Fruit fly (Drosophila melanogaster) whole organism, embryonic: Measurements from ENCODE around the gene CG43078.
A peak's percentile ranks its signal among the peaks of the same experiment; 100 is the strongest.

Experiments
- Atf3 ChIP-seq: fragments of 200-800 bp; sonication (Bioruptor generic); optimal IDR thresholded peaks from 3 replicates; lab custom pipeline; 2016; ENCODE audit warnings: missing biosample characterization, missing genetic modification characterization
- Atf6 ChIP-seq: fragments of 200-800 bp; sonication (Bioruptor generic); IDR thresholded peaks from 2 replicates; pipeline ENCODE4 v1.3.6; 2022; ENCODE audit warnings: missing biosample characterization, missing genetic modification characterization
- CG10979 ChIP-seq: fragments of 200-800 bp; sonication (Bioruptor generic); optimal IDR thresholded peaks from 2 replicates; lab custom pipeline; 2018; ENCODE audit warnings: missing biosample characterization, mild to moderate bottlenecking, missing genetic modification characterization, moderate library complexity
- CG12071 ChIP-seq: fragments of 200-800 bp; sonication (Bioruptor generic); optimal IDR thresholded peaks from 3 replicates; lab custom pipeline; 2018; ENCODE audit warnings: missing biosample characterization, mild to moderate bottlenecking, missing genetic modification characterization
- CG13123 ChIP-seq: fragments of 200-800 bp; sonication (Bioruptor generic); optimal IDR thresholded peaks from 2 replicates; lab custom pipeline; 2016; ENCODE audit warnings: missing biosample characterization, missing genetic modification characterization
- CG13894 ChIP-seq: fragments of 200-800 bp; sonication (Bioruptor generic); optimal IDR thresholded peaks from 3 replicates; lab custom pipeline; 2018; ENCODE audit warnings: missing biosample characterization, mild to moderate bottlenecking, missing genetic modification characterization, moderate library complexity
- CG14014 ChIP-seq: fragments of 200-800 bp; sonication (Bioruptor generic); IDR thresholded peaks from 2 replicates; pipeline ENCODE4 v1.3.6; 2022; ENCODE audit warnings: missing biosample characterization, missing genetic modification characterization
- CG1792 ChIP-seq: fragments of 200-800 bp; sonication (Bioruptor generic); optimal IDR thresholded peaks from 2 replicates; lab custom pipeline; 2016; ENCODE audit warnings: missing biosample characterization, missing genetic modification characterization
- CG18476 ChIP-seq: fragments of 200-800 bp; sonication (Bioruptor generic); optimal IDR thresholded peaks from 2 replicates; lab custom pipeline; 2016; ENCODE audit warnings: missing biosample characterization, mild to moderate bottlenecking, missing genetic modification characterization
- CG2875 ChIP-seq: fragments of 200-800 bp; sonication (Bioruptor generic); optimal IDR thresholded peaks from 2 replicates; lab custom pipeline; 2017; ENCODE audit warnings: missing biosample characterization, mild to moderate bottlenecking, missing genetic modification characterization, missing genetic modification reagents
- CG31388 ChIP-seq: fragments of 200-800 bp; sonication (Bioruptor generic); optimal IDR thresholded peaks from 2 replicates; lab custom pipeline; 2016; ENCODE audit warnings: missing biosample characterization, missing genetic modification characterization
- CG34422 ChIP-seq: fragments of 200-800 bp; sonication (Bioruptor generic); IDR thresholded peaks from 3 replicates; pipeline ENCODE4 v1.3.6; 2022; ENCODE audit warnings: missing biosample characterization, missing genetic modification characterization
- CG3847 ChIP-seq: fragments of 200-800 bp; sonication (Bioruptor generic); IDR thresholded peaks from 2 replicates; pipeline ENCODE4 v1.3.6; 2022; ENCODE audit warnings: missing biosample characterization, missing genetic modification characterization
- CG4424 ChIP-seq: fragments of 200-800 bp; sonication (Bioruptor generic); optimal IDR thresholded peaks from 3 replicates; lab custom pipeline; 2016; ENCODE audit warnings: missing biosample characterization, missing genetic modification characterization
- CG5245 ChIP-seq: fragments of 200-800 bp; sonication (Bioruptor generic); optimal IDR thresholded peaks from 3 replicates; lab custom pipeline; 2016; ENCODE audit warnings: missing biosample characterization, missing genetic modification characterization
- CG7271 ChIP-seq: fragments of 200-800 bp; sonication (Bioruptor generic); optimal IDR thresholded peaks from 2 replicates; lab custom pipeline; 2018; ENCODE audit warnings: missing biosample characterization, mild to moderate bottlenecking, missing genetic modification characterization, moderate library complexity
- CG7372 ChIP-seq: fragments of 200-800 bp; sonication (Bioruptor generic); IDR thresholded peaks from 2 replicates; pipeline ENCODE4 v1.3.6; 2022; ENCODE audit warnings: missing biosample characterization, missing genetic modification characterization
- CG7745 ChIP-seq: fragments of 200-800 bp; sonication (Bioruptor generic); optimal IDR thresholded peaks from 2 replicates; lab custom pipeline; 2018; ENCODE audit warnings: missing biosample characterization, mild to moderate bottlenecking, missing genetic modification characterization, moderate library complexity
- CG9876 ChIP-seq: fragments of 200-800 bp; sonication (Bioruptor generic); optimal IDR thresholded peaks from 2 replicates; lab custom pipeline; 2016; ENCODE audit warnings: missing biosample characterization, missing genetic modification characterization
- CrebB ChIP-seq: fragments of 200-800 bp; sonication (Bioruptor generic); optimal IDR thresholded peaks from 3 replicates; lab custom pipeline; 2018; ENCODE audit warnings: missing biosample characterization, mild to moderate bottlenecking, missing genetic modification characterization
- Dek ChIP-seq: fragments of 200-800 bp; sonication (Bioruptor generic); optimal IDR thresholded peaks from 3 replicates; lab custom pipeline; 2019; ENCODE audit warnings: missing biosample characterization, mild to moderate bottlenecking, missing genetic modification characterization, moderate library complexity
- HmgZ ChIP-seq: fragments of 200-800 bp; sonication (Bioruptor generic); optimal IDR thresholded peaks from 2 replicates; lab custom pipeline; 2018; ENCODE audit warnings: missing biosample characterization, mild to moderate bottlenecking, missing genetic modification characterization
- Hsf ChIP-seq: fragments of 200-800 bp; sonication (Bioruptor generic); optimal IDR thresholded peaks from 3 replicates; lab custom pipeline; 2016; ENCODE audit warnings: missing biosample characterization, missing genetic modification characterization
- MESR4 ChIP-seq: fragments of 200-800 bp; sonication (Bioruptor generic); optimal IDR thresholded peaks from 2 replicates; lab custom pipeline; 2018; ENCODE audit warnings: missing biosample characterization, mild to moderate bottlenecking, missing genetic modification characterization, moderate library complexity
- NC2β ChIP-seq: fragments of 200-800 bp; sonication (Bioruptor generic); optimal IDR thresholded peaks from 2 replicates; lab custom pipeline; 2016; ENCODE audit warnings: missing biosample characterization, missing genetic modification characterization
- NFAT ChIP-seq: fragments of 200-800 bp; sonication (Bioruptor generic); IDR thresholded peaks from 2 replicates; pipeline ENCODE4 v1.3.6; 2022; ENCODE audit warnings: missing biosample characterization, missing genetic modification characterization
- Nf-YB ChIP-seq: fragments of 200-800 bp; sonication (Bioruptor generic); optimal IDR thresholded peaks from 3 replicates; lab custom pipeline; 2019; ENCODE audit warnings: missing biosample characterization, mild to moderate bottlenecking, missing genetic modification characterization, moderate library complexity
- Scr ChIP-seq: fragments of 200-800 bp; sonication (Bioruptor generic); IDR thresholded peaks from 2 replicates; pipeline ENCODE4 v1.3.6; 2022; ENCODE audit warnings: missing biosample characterization, missing genetic modification characterization; ENCODE audit not compliant: partially characterized antibody
- Sry-β ChIP-seq: fragments of 200-800 bp; sonication (Bioruptor generic); optimal IDR thresholded peaks from 2 replicates; lab custom pipeline; 2018; ENCODE audit warnings: missing biosample characterization, mild to moderate bottlenecking, missing genetic modification characterization, moderate library complexity
- Sry-δ ChIP-seq: fragments of 200-800 bp; sonication (Bioruptor generic); optimal IDR thresholded peaks from 2 replicates; lab custom pipeline; 2016; ENCODE audit warnings: missing biosample characterization, missing genetic modification characterization
- cas ChIP-seq: fragments of 200-800 bp; sonication (Bioruptor generic); IDR thresholded peaks from 2 replicates; pipeline ENCODE4 v1.3.6; 2022; ENCODE audit warnings: missing biosample characterization, missing genetic modification characterization
- chif ChIP-seq, 2 experiments: fragments of 200-800 bp; sonication (Bioruptor generic); optimal IDR thresholded peaks; 3 replicates each; lab custom pipeline; 2016; ENCODE audit warnings: missing biosample characterization in 2 of 2, missing genetic modification characterization in 2 of 2
- dan ChIP-seq: fragments of 200-800 bp; sonication (Bioruptor generic); IDR thresholded peaks from 2 replicates; pipeline ENCODE4 v1.3.6; 2022; ENCODE audit warnings: missing biosample characterization, missing genetic modification characterization
- dysf ChIP-seq: fragments of 200-800 bp; sonication (Bioruptor generic); IDR thresholded peaks from 3 replicates; pipeline ENCODE4 v1.3.6; 2022; ENCODE audit warnings: missing biosample characterization, missing genetic modification characterization
- eyg ChIP-seq: fragments of 200-800 bp; sonication (Bioruptor generic); optimal IDR thresholded peaks from 3 replicates; lab custom pipeline; 2016; ENCODE audit warnings: missing biosample characterization, missing genetic modification characterization
- hkb ChIP-seq, 2 experiments: fragments of 200-800 bp in 1 of 2; fragments of >200 bp in 1 of 2; sonication (Bioruptor generic) in 1 of 2; IDR thresholded peaks in 1 of 2; optimal IDR thresholded peaks in 1 of 2; 2 replicates each; pipeline versions ENCODE4 v1.3.6 to Lab custom; 2017 to 2022; ENCODE audit warnings: missing biosample characterization in 1 of 2, missing genetic modification characterization in 1 of 2
- ken ChIP-seq: fragments of 200-800 bp; sonication (Bioruptor generic); IDR thresholded peaks from 3 replicates; pipeline ENCODE4 v1.3.6; 2022; ENCODE audit warnings: missing biosample characterization, missing genetic modification characterization
- lov ChIP-seq, 2 experiments: fragments of 200-800 bp in 1 of 2; fragments of >200 bp in 1 of 2; sonication (Bioruptor generic) in 1 of 2; IDR thresholded peaks in 1 of 2; optimal IDR thresholded peaks in 1 of 2; 2 replicates in 1 of 2; 3 replicates in 1 of 2; pipeline versions ENCODE4 v1.3.6 to Lab custom; 2017 to 2022; ENCODE audit warnings: missing biosample characterization in 1 of 2, missing genetic modification characterization in 1 of 2
- maf-S ChIP-seq: fragments of 200-800 bp; sonication (Bioruptor generic); optimal IDR thresholded peaks from 2 replicates; lab custom pipeline; 2016; ENCODE audit warnings: missing biosample characterization, missing genetic modification characterization
- mam ChIP-seq: fragments of 200-800 bp; sonication (Bioruptor generic); optimal IDR thresholded peaks from 3 replicates; lab custom pipeline; 2016; ENCODE audit warnings: missing biosample characterization, missing genetic modification characterization
- oc ChIP-seq: fragments of 200-800 bp; sonication (Bioruptor generic); optimal IDR thresholded peaks from 2 replicates; lab custom pipeline; 2018; ENCODE audit warnings: missing biosample characterization, mild to moderate bottlenecking, missing genetic modification characterization, moderate library complexity
- prd ChIP-seq, 3 experiments: fragments of >200 bp in 2 of 3; fragments of 200-800 bp in 1 of 3; sonication (Bioruptor generic) in 1 of 3; optimal IDR thresholded peaks in 2 of 3; IDR thresholded peaks in 1 of 3; 2 replicates in 2 of 3; 3 replicates in 1 of 3; pipeline versions ENCODE4 v1.3.6 to Lab custom; 2017 to 2022; ENCODE audit warnings: missing biosample characterization in 1 of 3, missing genetic modification characterization in 1 of 3
- repo ChIP-seq: fragments of 200-800 bp; sonication (Bioruptor generic); optimal IDR thresholded peaks from 2 replicates; lab custom pipeline; 2016; ENCODE audit warnings: missing biosample characterization, missing genetic modification characterization
- sens ChIP-seq: fragments of 200-800 bp; sonication (Bioruptor generic); peaks from one replicate; lab custom pipeline; 2016; ENCODE audit warnings: missing biosample characterization, missing genetic modification characterization
- sim ChIP-seq: fragments of 200-800 bp; sonication (Bioruptor generic); IDR thresholded peaks from 2 replicates; pipeline ENCODE4 v1.3.6; 2022; ENCODE audit warnings: missing biosample characterization, missing genetic modification characterization
- slbo ChIP-seq: fragments of 200-800 bp; sonication (Bioruptor generic); IDR thresholded peaks from 2 replicates; pipeline ENCODE4 v1.3.6; 2022; ENCODE audit warnings: missing biosample characterization, missing genetic modification characterization
- sob ChIP-seq: fragments of 200-800 bp; sonication (Bioruptor generic); IDR thresholded peaks from 2 replicates; pipeline ENCODE4 v1.3.6; 2022; ENCODE audit warnings: missing biosample characterization, missing genetic modification characterization
- ttk ChIP-seq: fragments of 200-800 bp; sonication (Bioruptor generic); IDR thresholded peaks from 2 replicates; pipeline ENCODE4 v2.1.2; 2022; ENCODE audit warnings: missing biosample characterization, missing genetic modification characterization

Gene CG43078

dm6 chr3L:8603880-8604692 is 27.5 kb downstream of the CG43078 start, which contains the start of the genes CG5989 and CG6282 (continued):
- no peak for TF ChIP-seq HmgZ (tag; lab: Kevin White, UChicago)
- TF ChIP-seq repo (GFP tag; lab: Kevin White, UChicago): no peak
- TF ChIP-seq eyg (GFP tag; lab: Kevin White, UChicago): no peak
- no peak for TF ChIP-seq sim
- TF ChIP-seq Atf6 (GFP tag; lab: Robert Waterston, UW): peak; percentile 58; the same call in 1 of the 2 replicates
- no peak for TF ChIP-seq cas
- TF ChIP-seq Hsf (GFP tag; lab: Kevin White, UChicago): peak; percentile 58
- TF ChIP-seq dan: no peak
- peak; percentile 30; the same call in 1 of the 2 replicates for TF ChIP-seq NFAT (GFP tag; lab: Robert Waterston, UW)
- no peak for TF ChIP-seq lov (optimal IDR thresholded peaks at IDR 0.05; lab: Kevin White, UChicago)
- peak; percentile 68 for TF ChIP-seq lov (GFP tag; IDR thresholded peaks at IDR 0.05; lab: Robert Waterston, UW)
- peak; percentile 90 for TF ChIP-seq sens (GFP tag; lab: Kevin White, UChicago)
- peak; percentile 5 for TF ChIP-seq CG18476 (GFP tag; lab: Kevin White, UChicago)
- no peak for TF ChIP-seq NC2β (GFP tag; lab: Kevin White, UChicago)
- peak; percentile 19; the same call in 1 of the 2 replicates for TF ChIP-seq ttk (GFP tag; lab: Robert Waterston, UW)
- 0 out of 2 replicates have a peak, but pooled peaks have one; percentile 26 for TF ChIP-seq CG3847 (GFP tag; lab: Robert Waterston, UW)
- TF ChIP-seq mam (GFP tag; lab: Kevin White, UChicago): no peak
- TF ChIP-seq MESR4 (GFP tag; lab: Kevin White, UChicago): peak; percentile 32
- no peak for TF ChIP-seq hkb (optimal IDR thresholded peaks at IDR 0.05; lab: Kevin White, UChicago)
- TF ChIP-seq hkb (GFP tag; IDR thresholded peaks at IDR 0.05; lab: Robert Waterston, UW): peak; percentile 57
- peak; percentile 93 for TF ChIP-seq Sry-δ (GFP tag; lab: Kevin White, UChicago)
- no peak for TF ChIP-seq CrebB (tag; lab: Kevin White, UChicago)
- peak; percentile 57 for TF ChIP-seq CG14014
- no peak for TF ChIP-seq dysf (GFP tag; lab: Robert Waterston, UW)
- peak; percentile 48 for TF ChIP-seq Dek
- no peak for TF ChIP-seq CG13894 (tag; lab: Kevin White, UChicago)
- TF ChIP-seq CG2875 (GFP tag; lab: Kevin White, UChicago): peak; percentile 52
- no peak for TF ChIP-seq chif (GFP tag; optimal IDR thresholded peaks at IDR 0.05; lab: Kevin White, UChicago)
- TF ChIP-seq sob (GFP tag; lab: Robert Waterston, UW): peak; percentile 23; the same call in 1 of the 2 replicates
- TF ChIP-seq maf-S: no peak
- TF ChIP-seq CG34422 (GFP tag; lab: Robert Waterston, UW): peak; percentile 51; the same call in 1 of the 3 replicates
- TF ChIP-seq CG7745 (tag; lab: Kevin White, UChicago): no peak
- TF ChIP-seq CG13123 (GFP tag; lab: Kevin White, UChicago): no peak
- TF ChIP-seq CG4424 (GFP tag; lab: Kevin White, UChicago): no peak
- peak; percentile 71 for TF ChIP-seq slbo (GFP tag; lab: Robert Waterston, UW)
- no peak for TF ChIP-seq Sry-β
- TF ChIP-seq ken (GFP tag; lab: Robert Waterston, UW): peak; percentile 85
- TF ChIP-seq CG10979 (tag; lab: Kevin White, UChicago): peak; percentile 45
- no peak for TF ChIP-seq CG7372 (GFP tag; lab: Robert Waterston, UW)
- peak; percentile 15 for TF ChIP-seq CG12071 (GFP tag; lab: Kevin White, UChicago)
- peak; percentile 54 for TF ChIP-seq Scr (GFP tag; lab: Robert Waterston, UW)
- TF ChIP-seq CG1792 (GFP tag; lab: Kevin White, UChicago): no peak
- TF ChIP-seq CG31388 (GFP tag; lab: Kevin White, UChicago): no peak
- no peak for TF ChIP-seq CG9876
- TF ChIP-seq oc (tag; lab: Kevin White, UChicago): peak; percentile 63
- TF ChIP-seq Atf3 (GFP tag; lab: Kevin White, UChicago): no peak
- TF ChIP-seq CG5245 (GFP tag; lab: Kevin White, UChicago): no peak
- TF ChIP-seq Nf-YB (GFP tag; lab: Kevin White, UChicago): peak; percentile 31
- no peak for TF ChIP-seq CG7271 (tag; lab: Kevin White, UChicago)
- TF ChIP-seq prd (optimal IDR thresholded peaks at IDR 0.05; lab: Kevin White, UChicago): no peak
- TF ChIP-seq prd (GFP tag; IDR thresholded peaks at IDR 0.05; lab: Robert Waterston, UW): 0 out of 3 replicates have a peak, but pooled peaks have one; percentile 35
